Fruit fly (Drosophila melanogaster) whole organism, embryonic: ENCODE results near the gene mRF1.

Source experiments
- BtbVII ChIP-seq: fragments of 200-800 bp; sonication (Bioruptor generic); optimal IDR thresholded peaks from 3 replicates; lab custom pipeline; 2017; ENCODE audit warnings: missing biosample characterization, mild to moderate bottlenecking, missing genetic modification characterization
- CG10274 ChIP-seq: fragments of 200-800 bp; sonication (Bioruptor generic); optimal IDR thresholded peaks from 3 replicates; lab custom pipeline; 2017; ENCODE audit warnings: missing biosample characterization, mild to moderate bottlenecking, missing genetic modification characterization
- CG10959 ChIP-seq: fragments of 200-800 bp; sonication (Bioruptor generic); IDR thresholded peaks from 2 replicates; pipeline ENCODE4 v1.3.6; 2022; ENCODE audit warnings: missing biosample characterization, missing genetic modification characterization
- CG11456 ChIP-seq: fragments of 200-800 bp; sonication (Bioruptor generic); IDR thresholded peaks from 3 replicates; pipeline ENCODE4 v1.3.6; 2022; ENCODE audit warnings: missing biosample characterization, missing genetic modification characterization
- CG12155 ChIP-seq: fragments of 200-800 bp; sonication (Bioruptor generic); optimal IDR thresholded peaks from 3 replicates; lab custom pipeline; 2016; ENCODE audit warnings: missing biosample characterization, missing genetic modification characterization
- CG14441 ChIP-seq: fragments of 200-800 bp; sonication (Bioruptor generic); IDR thresholded peaks from 2 replicates; pipeline ENCODE4 v1.3.6; 2022; ENCODE audit warnings: missing biosample characterization, missing genetic modification characterization
- CG14965 ChIP-seq: fragments of 200-800 bp; sonication (Bioruptor generic); optimal IDR thresholded peaks from 2 replicates; lab custom pipeline; 2016; ENCODE audit warnings: missing biosample characterization, missing genetic modification characterization, borderline replicate concordance
- CG16779 ChIP-seq: fragments of 200-800 bp; sonication (Bioruptor generic); IDR thresholded peaks from 2 replicates; pipeline ENCODE4 v1.3.6; 2022; ENCODE audit warnings: missing biosample characterization, missing genetic modification characterization
- CG17361 ChIP-seq: fragments of 200-800 bp; sonication (Bioruptor generic); IDR thresholded peaks from 3 replicates; pipeline ENCODE4 v1.3.6; 2022; ENCODE audit warnings: missing biosample characterization, missing genetic modification characterization
- CG17612 ChIP-seq: fragments of 200-800 bp; sonication (Bioruptor generic); IDR thresholded peaks from 2 replicates; pipeline ENCODE4 v1.3.6; 2022; ENCODE audit warnings: missing biosample characterization, missing genetic modification characterization
- CG17802 ChIP-seq: fragments of 200-800 bp; sonication (Bioruptor generic); optimal IDR thresholded peaks from 2 replicates; lab custom pipeline; 2018; ENCODE audit warnings: missing biosample characterization, mild to moderate bottlenecking, missing genetic modification characterization, moderate library complexity
- CG18619 ChIP-seq: fragments of 200-800 bp; sonication (Bioruptor generic); optimal IDR thresholded peaks from 3 replicates; lab custom pipeline; 2017; ENCODE audit warnings: missing biosample characterization, mild to moderate bottlenecking, missing genetic modification characterization
- CG2129 ChIP-seq: fragments of 200-800 bp; sonication (Bioruptor generic); IDR thresholded peaks from 2 replicates; pipeline ENCODE4 v1.3.6; 2022; ENCODE audit warnings: missing biosample characterization, missing genetic modification characterization; ENCODE audit not compliant: partially characterized antibody
- CG30403 ChIP-seq: fragments of 200-800 bp; sonication (Bioruptor generic); optimal IDR thresholded peaks from 3 replicates; lab custom pipeline; 2016; ENCODE audit warnings: missing biosample characterization, missing genetic modification characterization
- CG6813 ChIP-seq: fragments of 200-800 bp; sonication (Bioruptor generic); optimal IDR thresholded peaks from 2 replicates; lab custom pipeline; 2017; ENCODE audit warnings: missing biosample characterization, missing genetic modification characterization, mild to moderate bottlenecking, moderate library complexity, missing genetic modification reagents
- CG7786 ChIP-seq: fragments of 200-800 bp; sonication (Bioruptor generic); optimal IDR thresholded peaks from 2 replicates; lab custom pipeline; 2016; ENCODE audit warnings: missing biosample characterization, missing genetic modification characterization
- CG9437 ChIP-seq: fragments of 200-800 bp; sonication (Bioruptor generic); optimal IDR thresholded peaks from 2 replicates; lab custom pipeline; 2018; ENCODE audit warnings: missing biosample characterization, mild to moderate bottlenecking, missing genetic modification characterization
- CoRest ChIP-seq: fragments of 200-800 bp; sonication (Bioruptor generic); optimal IDR thresholded peaks from 3 replicates; lab custom pipeline; 2018; ENCODE audit warnings: missing biosample characterization, mild to moderate bottlenecking, missing genetic modification characterization, moderate library complexity
- D19B ChIP-seq: fragments of 200-800 bp; sonication (Bioruptor generic); optimal IDR thresholded peaks from 2 replicates; lab custom pipeline; 2017; ENCODE audit warnings: missing biosample characterization, mild to moderate bottlenecking, missing genetic modification characterization
- Deaf1 ChIP-seq: fragments of 200-800 bp; optimal IDR thresholded peaks from 3 replicates; lab custom pipeline; 2019; ENCODE audit warnings: missing biosample characterization, mild to moderate bottlenecking, missing genetic modification characterization, moderate library complexity
- Dip2 ChIP-seq: fragments of 200-800 bp; sonication (Bioruptor generic); IDR thresholded peaks from 2 replicates; pipeline ENCODE4 v1.3.6; 2022; ENCODE audit warnings: missing biosample characterization, missing genetic modification characterization
- E2f1 ChIP-seq: fragments of 200-800 bp; sonication (Bioruptor generic); IDR thresholded peaks from 2 replicates; pipeline ENCODE4 v1.3.6; 2022; ENCODE audit warnings: missing biosample characterization, missing genetic modification characterization
- Fer2 ChIP-seq: fragments of 200-800 bp; sonication (Bioruptor generic); optimal IDR thresholded peaks from 2 replicates; lab custom pipeline; 2018; ENCODE audit warnings: missing biosample characterization, mild to moderate bottlenecking, missing genetic modification characterization, moderate library complexity
- HLH54F ChIP-seq: fragments of 200-800 bp; sonication (Bioruptor generic); optimal IDR thresholded peaks from 3 replicates; lab custom pipeline; 2016; ENCODE audit warnings: missing biosample characterization, missing genetic modification characterization
- MBD-R2 ChIP-seq: fragments of 200-800 bp; sonication (Bioruptor generic); IDR thresholded peaks from 2 replicates; pipeline ENCODE4 v1.3.6; 2022; ENCODE audit warnings: missing biosample characterization, missing genetic modification characterization
- Meics ChIP-seq: fragments of 200-800 bp; sonication (Bioruptor generic); optimal IDR thresholded peaks from 2 replicates; lab custom pipeline; 2017; ENCODE audit warnings: missing biosample characterization, mild to moderate bottlenecking, missing genetic modification characterization
- NFAT ChIP-seq: fragments of 200-800 bp; sonication (Bioruptor generic); IDR thresholded peaks from 2 replicates; pipeline ENCODE4 v1.3.6; 2022; ENCODE audit warnings: missing biosample characterization, missing genetic modification characterization
- PHDP ChIP-seq: fragments of 200-800 bp; sonication (Bioruptor generic); optimal IDR thresholded peaks from 3 replicates; lab custom pipeline; 2018; ENCODE audit warnings: missing biosample characterization, mild to moderate bottlenecking, missing genetic modification characterization, moderate library complexity
- Poxn ChIP-seq: fragments of 200-800 bp; sonication (Bioruptor generic); IDR thresholded peaks from 2 replicates; pipeline ENCODE4 v1.3.6; 2022; ENCODE audit warnings: missing biosample characterization, missing genetic modification characterization
- Taf1 ChIP-seq: fragments of 200-800 bp; sonication (Bioruptor generic); IDR thresholded peaks from 2 replicates; pipeline ENCODE4 v1.3.6; 2022; ENCODE audit warnings: missing biosample characterization, missing genetic modification characterization
- Trl ChIP-seq, 3 experiments: fragments of >200 bp in 2 of 3; fragments of 200-800 bp in 1 of 3; sonication (Bioruptor generic) in 1 of 3; optimal IDR thresholded peaks; 2 replicates in 1 of 3; 3 replicates in 2 of 3; lab custom pipeline; 2016 to 2017; ENCODE audit warnings: missing biosample characterization in 1 of 3, missing genetic modification characterization in 1 of 3
- Usf ChIP-seq: fragments of 200-800 bp; sonication (Bioruptor generic); optimal IDR thresholded peaks from 2 replicates; lab custom pipeline; 2017; ENCODE audit warnings: missing genotype, missing biosample characterization, missing genetic modification characterization
- ara ChIP-seq: fragments of 200-800 bp; sonication (Bioruptor generic); IDR thresholded peaks from 2 replicates; pipeline ENCODE4 v1.3.6; 2022; ENCODE audit warnings: missing biosample characterization, missing genetic modification characterization
- bcd ChIP-seq: fragments of 200-800 bp; sonication (Bioruptor generic); optimal IDR thresholded peaks from 2 replicates; lab custom pipeline; 2017; ENCODE audit warnings: missing biosample characterization, mild to moderate bottlenecking, missing genetic modification characterization
- bigmax ChIP-seq: fragments of 200-800 bp; sonication (Bioruptor generic); optimal IDR thresholded peaks from 2 replicates; lab custom pipeline; 2018; ENCODE audit warnings: missing biosample characterization, mild to moderate bottlenecking, missing genetic modification characterization
- br ChIP-seq: fragments of >200 bp; optimal IDR thresholded peaks from 2 replicates; lab custom pipeline; 2017
- chif ChIP-seq, 2 experiments: fragments of 200-800 bp; sonication (Bioruptor generic); optimal IDR thresholded peaks; 3 replicates each; lab custom pipeline; 2016; ENCODE audit warnings: missing biosample characterization in 2 of 2, missing genetic modification characterization in 2 of 2
- chm ChIP-seq: fragments of 200-800 bp; sonication (Bioruptor generic); IDR thresholded peaks from 2 replicates; pipeline ENCODE4 v1.3.6; 2022; ENCODE audit warnings: missing biosample characterization, missing genetic modification characterization
- crol ChIP-seq: fragments of 200-800 bp; sonication (Bioruptor generic); IDR thresholded peaks from 2 replicates; pipeline ENCODE4 v1.3.6; 2022; ENCODE audit warnings: missing biosample characterization, missing genetic modification characterization
- cwo ChIP-seq: fragments of 200-800 bp; sonication (Bioruptor generic); optimal IDR thresholded peaks from 3 replicates; lab custom pipeline; 2017; ENCODE audit warnings: missing biosample characterization, missing genetic modification characterization, mild to moderate bottlenecking, moderate library complexity, missing genetic modification reagents
- da ChIP-seq: fragments of 200-800 bp; sonication (Bioruptor generic); optimal IDR thresholded peaks from 2 replicates; lab custom pipeline; 2016; ENCODE audit warnings: missing biosample characterization, missing genetic modification characterization
- h ChIP-seq: fragments of >200 bp; optimal IDR thresholded peaks from 2 replicates; lab custom pipeline; 2017
- hb ChIP-seq: fragments of 200-800 bp; sonication (Bioruptor generic); IDR thresholded peaks from 3 replicates; pipeline ENCODE4 v1.3.6; 2022; ENCODE audit warnings: missing biosample characterization, missing genetic modification characterization; ENCODE audit not compliant: partially characterized antibody
- knrl ChIP-seq: fragments of 200-800 bp; sonication (Bioruptor generic); IDR thresholded peaks from 3 replicates; pipeline ENCODE4 v1.3.6; 2022; ENCODE audit warnings: missing biosample characterization, missing genetic modification characterization; ENCODE audit not compliant: partially characterized antibody
- lbe ChIP-seq: fragments of 200-800 bp; sonication (Bioruptor generic); optimal IDR thresholded peaks from 2 replicates; lab custom pipeline; 2016; ENCODE audit warnings: missing biosample characterization, mild to moderate bottlenecking, missing genetic modification characterization
- pnt ChIP-seq: fragments of 200-800 bp; sonication (Bioruptor generic); optimal IDR thresholded peaks from 3 replicates; lab custom pipeline; 2016; ENCODE audit warnings: missing biosample characterization, missing genetic modification characterization
- seq ChIP-seq: fragments of 200-800 bp; sonication (Bioruptor generic); IDR thresholded peaks from 2 replicates; pipeline ENCODE4 v1.3.6; 2022; ENCODE audit warnings: missing biosample characterization, missing genetic modification characterization
- sima ChIP-seq: fragments of 200-800 bp; sonication (Bioruptor generic); optimal IDR thresholded peaks from 2 replicates; lab custom pipeline; 2016; ENCODE audit warnings: missing biosample characterization, missing genetic modification characterization
- slbo ChIP-seq: fragments of 200-800 bp; sonication (Bioruptor generic); IDR thresholded peaks from 2 replicates; pipeline ENCODE4 v1.3.6; 2022; ENCODE audit warnings: missing biosample characterization, missing genetic modification characterization
- sug ChIP-seq: fragments of 200-800 bp; optimal IDR thresholded peaks from 2 replicates; lab custom pipeline; 2019; ENCODE audit warnings: missing biosample characterization, mild to moderate bottlenecking, missing genetic modification characterization, moderate library complexity
- tap ChIP-seq: fragments of 200-800 bp; optimal IDR thresholded peaks from 3 replicates; lab custom pipeline; 2019; ENCODE audit warnings: missing biosample characterization, mild to moderate bottlenecking, missing genetic modification characterization, moderate library complexity
- vvl ChIP-seq: fragments of 200-800 bp; sonication (Bioruptor generic); IDR thresholded peaks from 2 replicates; pipeline ENCODE4 v1.3.6; 2022; ENCODE audit warnings: missing biosample characterization, missing genetic modification characterization

Gene mRF1

DNA sequence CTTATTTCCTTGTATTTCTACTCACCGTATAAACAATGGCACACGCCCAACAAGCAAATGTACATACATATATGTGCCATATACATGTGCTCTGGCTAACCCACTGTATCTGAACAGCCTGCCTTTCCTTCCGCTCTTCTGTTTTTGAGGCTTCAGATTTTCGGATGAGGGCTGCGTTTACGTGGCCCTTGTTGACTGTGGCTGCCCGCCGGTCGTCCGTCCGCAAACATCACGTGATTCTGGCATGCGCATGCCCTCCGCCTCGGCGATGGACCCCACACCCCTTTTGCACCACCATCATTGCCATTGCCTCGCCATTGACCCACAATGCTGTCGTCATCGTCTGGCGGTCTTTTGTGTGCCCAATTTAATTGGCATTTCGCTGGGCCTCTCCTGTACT, 14.5 kb upstream of the mRF1 start (continued):
- no peak for TF ChIP-seq NFAT (GFP tag; lab: Robert Waterston, UW)
- TF ChIP-seq CG2129 (GFP tag; lab: Robert Waterston, UW) = no peak
- peak; percentile 29 for TF ChIP-seq PHDP (tag; lab: Kevin White, UChicago)
- peak; percentile 60; the same call in 1 of the 2 replicates for TF ChIP-seq vvl
- TF ChIP-seq bigmax (GFP tag; lab: Kevin White, UChicago) = no peak
- no peak for TF ChIP-seq CG17612 (GFP tag; lab: Robert Waterston, UW)
- TF ChIP-seq CG18619 (GFP tag; lab: Kevin White, UChicago) = peak; percentile 29
- peak; percentile 6 for TF ChIP-seq CG7786
- no peak for TF ChIP-seq tap (tag; lab: Kevin White, UChicago)
- no peak for TF ChIP-seq Taf1 (GFP tag; lab: Robert Waterston, UW)
- no peak for TF ChIP-seq CG16779 (GFP tag; lab: Robert Waterston, UW)
- no peak for TF ChIP-seq BtbVII
- TF ChIP-seq Meics (GFP tag; lab: Kevin White, UChicago) = no peak
- TF ChIP-seq da (GFP tag; lab: Kevin White, UChicago) = no peak
- no peak for TF ChIP-seq seq (GFP tag; lab: Robert Waterston, UW)
- TF ChIP-seq Deaf1 (tag; lab: Kevin White, UChicago) = peak; percentile 44
- TF ChIP-seq Poxn (GFP tag; lab: Robert Waterston, UW) = no peak
- no peak for TF ChIP-seq CG10959 (GFP tag; lab: Robert Waterston, UW)
- TF ChIP-seq CG17361 (GFP tag; lab: Robert Waterston, UW) = no peak
- no peak for TF ChIP-seq CoRest (tag; lab: Kevin White, UChicago)
- no peak for TF ChIP-seq sug
- TF ChIP-seq CG6813 (GFP tag; lab: Kevin White, UChicago) = peak; percentile 57
- no peak for TF ChIP-seq D19B (GFP tag; lab: Kevin White, UChicago)
- TF ChIP-seq CG17802 (tag; lab: Kevin White, UChicago) = no peak
- TF ChIP-seq chif (GFP tag; optimal IDR thresholded peaks at IDR 0.05; lab: Kevin White, UChicago) = peak in 1 of 2 experiments; percentile 8
- TF ChIP-seq bcd (GFP tag; lab: Kevin White, UChicago) = peak; percentile 38
- TF ChIP-seq slbo (GFP tag; lab: Robert Waterston, UW) = peak; percentile 15; the same call in 1 of the 2 replicates
- TF ChIP-seq MBD-R2 (GFP tag; lab: Robert Waterston, UW) = peak; percentile 33; the same call in 1 of the 2 replicates
- no peak for TF ChIP-seq sima (GFP tag; lab: Kevin White, UChicago)
- TF ChIP-seq CG9437 (GFP tag; lab: Kevin White, UChicago) = no peak
- TF ChIP-seq ara = no peak
- TF ChIP-seq Dip2 = no peak
- no peak for TF ChIP-seq Fer2 (tag; lab: Kevin White, UChicago)
- TF ChIP-seq CG30403 = no peak
- TF ChIP-seq h (lab: Kevin White, UChicago) = no peak
- TF ChIP-seq pnt (GFP tag; lab: Kevin White, UChicago) = no peak
- TF ChIP-seq CG12155 (GFP tag; lab: Kevin White, UChicago) = no peak
- peak; percentile 99 for TF ChIP-seq cwo (GFP tag; lab: Kevin White, UChicago)
- TF ChIP-seq CG14441 (GFP tag; lab: Robert Waterston, UW) = 0 out of 2 replicates have a peak, but pooled peaks have one; percentile 3
- TF ChIP-seq E2f1 = no peak
- peak; percentile 81 for TF ChIP-seq crol (GFP tag; lab: Robert Waterston, UW)
- no peak for TF ChIP-seq hb (GFP tag; lab: Robert Waterston, UW)
- TF ChIP-seq knrl (GFP tag; lab: Robert Waterston, UW) = no peak
- TF ChIP-seq Usf (GFP tag; lab: Kevin White, UChicago) = peak; percentile 18
- no peak for TF ChIP-seq CG11456 (GFP tag; lab: Robert Waterston, UW)
- TF ChIP-seq chm (GFP tag; lab: Robert Waterston, UW) = 0 out of 2 replicates have a peak, but pooled peaks have one; percentile 21
- TF ChIP-seq lbe (GFP tag; lab: Kevin White, UChicago) = no peak
- no peak for TF ChIP-seq HLH54F (GFP tag; lab: Kevin White, UChicago)
- TF ChIP-seq Trl (optimal IDR thresholded peaks at IDR 0.05; lab: Kevin White, UChicago) = peak in 1 of 2 experiments; percentile 12
- peak; percentile 32 for TF ChIP-seq Trl (GFP tag; optimal IDR thresholded peaks at IDR 0.05; lab: Kevin White, UChicago)
- no peak for TF ChIP-seq br (lab: Kevin White, UChicago)
- no peak for TF ChIP-seq CG14965 (GFP tag; lab: Kevin White, UChicago)
- TF ChIP-seq CG10274 (GFP tag; lab: Kevin White, UChicago) = no peak
